Worm (Caenorhabditis elegans) whole organism, young adult: ENCODE measurements around the gene F13D12.5.

Experiments used
- F49E8.2 ChIP-seq: sonication (generic microtip); optimal IDR thresholded peaks from 3 replicates; lab custom pipeline; 2017; ENCODE audit warnings: missing genetic modification characterization, mild to moderate bottlenecking, missing compliant biosample characterization, antibody characterized with exemption, moderate library complexity; ENCODE audit not compliant: insufficient read depth
- K11D2.4 ChIP-seq: fragments of 200-800 bp; sonication (Bioruptor generic); IDR thresholded peaks from 2 replicates; pipeline ENCODE4 v1.3.6; 2022; ENCODE audit warnings: missing genetic modification reagents, missing genetic modification characterization, missing compliant biosample characterization
- Y95B8A.8 ChIP-seq: fragments of 200-800 bp; sonication (Bioruptor generic); IDR thresholded peaks from 2 replicates; pipeline ENCODE4 v1.3.6; 2022; ENCODE audit warnings: missing genetic modification reagents, missing genetic modification characterization, missing compliant biosample characterization
- cebp-2 ChIP-seq: fragments of 200-800 bp; sonication (Bioruptor generic); IDR thresholded peaks from 2 replicates; pipeline ENCODE4 v1.3.6; 2022; ENCODE audit warnings: missing genetic modification characterization, missing compliant biosample characterization
- dox-1 ChIP-seq: fragments of 200-800 bp; sonication (Bioruptor generic); IDR thresholded peaks from 2 replicates; pipeline ENCODE4 v1.3.6; 2022; ENCODE audit warnings: missing genetic modification reagents, missing genetic modification characterization, missing compliant biosample characterization
- efl-1 ChIP-seq: fragments of 150-350 bp; optimal IDR thresholded peaks from 2 replicates; lab custom pipeline; 2014; ENCODE audit warnings: missing biosample characterization, missing genetic modification reagents, missing genetic modification characterization
- lin-26 ChIP-seq: fragments of 200-800 bp; sonication (Bioruptor generic); IDR thresholded peaks from 2 replicates; pipeline ENCODE4 v1.3.6; 2022; ENCODE audit warnings: missing genetic modification reagents, missing genetic modification characterization, missing compliant biosample characterization
- lin-54 ChIP-seq: fragments of 200-800 bp; sonication (Bioruptor generic); optimal IDR thresholded peaks from 2 replicates; lab custom pipeline; 2018; ENCODE audit warnings: mild to moderate bottlenecking, missing genetic modification characterization, missing compliant biosample characterization
- mxl-1 ChIP-seq: sonication (generic microtip); optimal IDR thresholded peaks from 2 replicates; lab custom pipeline; 2016; ENCODE audit warnings: missing genetic modification characterization, missing compliant biosample characterization
- nfya-2 ChIP-seq: fragments of 200-800 bp; sonication (Bioruptor generic); IDR thresholded peaks from 2 replicates; pipeline ENCODE4 v1.3.6; 2022; ENCODE audit warnings: missing genetic modification reagents, missing genetic modification characterization, missing compliant biosample characterization
- tlf-1 ChIP-seq: fragments of 200-800 bp; sonication (Bioruptor generic); optimal IDR thresholded peaks from 2 replicates; lab custom pipeline; 2018; ENCODE audit warnings: mild to moderate bottlenecking, missing genetic modification characterization, missing compliant biosample characterization
- ztf-18 ChIP-seq: sonication (generic microtip); optimal IDR thresholded peaks from 2 replicates; lab custom pipeline; 2016; ENCODE audit warnings: missing genotype, mild to moderate bottlenecking, missing genetic modification characterization, missing compliant biosample characterization

- TF ChIP-seq Y95B8A.8 (GFP tag; lab: Robert Waterston, UW) (0 out of 2 replicates have a peak, but pooled peaks have one; percentile 43), F49E8.2 (tag; lab: Kevin White, UChicago) (no peak), mxl-1 (tag; lab: Kevin White, UChicago) (no peak), lin-26 (GFP tag; lab: Robert Waterston, UW) (0 out of 2 replicates have a peak, but pooled peaks have one; percentile 40), nfya-2 (GFP tag; lab: Robert Waterston, UW) (no peak), K11D2.4 (GFP tag; lab: Robert Waterston, UW) (no peak), efl-1 (GFP tag; lab: Kevin White, UChicago) (no peak), cebp-2 (GFP tag; lab: Robert Waterston, UW) (no peak), dox-1 (GFP tag; lab: Robert Waterston, UW) (0 out of 2 replicates have a peak, but pooled peaks have one; percentile 25), tlf-1 (GFP tag; lab: Kevin White, UChicago) (peak; percentile 65), lin-54 (GFP tag; lab: Kevin White, UChicago) (peak; percentile 33), ztf-18 (tag; lab: Kevin White, UChicago) (peak; percentile 10)
These were observed 2.0 kb downstream of the F13D12.5 start, which contains the start of gene alh-8 for ce11 chrII:11728545-11729105.
